Worm (Caenorhabditis elegans) whole organism, early embryonic: Measurements from ENCODE around the gene lgc-11.

Experiments used
- B0310.2 ChIP-seq: sonication (generic microtip); optimal IDR thresholded peaks from 2 replicates; lab custom pipeline; 2016; ENCODE audit warnings: mild to moderate bottlenecking, missing genetic modification characterization, missing compliant biosample characterization
- F13C5.2 ChIP-seq: sonication (generic microtip); optimal IDR thresholded peaks from 2 replicates; lab custom pipeline; 2017; ENCODE audit warnings: mild to moderate bottlenecking, missing genetic modification characterization, inconsistent platforms, missing compliant biosample characterization
- aly-1 ChIP-seq: sonication (generic microtip); optimal IDR thresholded peaks from 2 replicates; lab custom pipeline; 2016; ENCODE audit warnings: missing genetic modification characterization, missing compliant biosample characterization
- ama-1 ChIP-seq: fragments of 150-350 bp; optimal IDR thresholded peaks from 2 replicates; lab custom pipeline; 2014
- ceh-13 ChIP-seq: fragments of 200-800 bp; sonication (Bioruptor generic); optimal IDR thresholded peaks from 2 replicates; lab custom pipeline; 2018; ENCODE audit warnings: mild to moderate bottlenecking, missing genetic modification characterization, missing compliant biosample characterization
- ceh-36 ChIP-seq: sonication (generic microtip); optimal IDR thresholded peaks from 2 replicates; lab custom pipeline; 2016; ENCODE audit warnings: missing genetic modification characterization, inconsistent platforms, missing compliant biosample characterization
- ets-7 ChIP-seq: sonication (generic microtip); optimal IDR thresholded peaks from 2 replicates; lab custom pipeline; 2016; ENCODE audit warnings: missing genotype, missing genetic modification characterization, missing compliant biosample characterization
- flt-1 ChIP-seq: fragments of 200-800 bp; sonication (Bioruptor generic); IDR thresholded peaks from 2 replicates; pipeline ENCODE4 v1.3.6; 2022; ENCODE audit warnings: missing genetic modification characterization, missing compliant biosample characterization
- hmbx-1 ChIP-seq: sonication (generic microtip); optimal IDR thresholded peaks from 2 replicates; lab custom pipeline; 2016; ENCODE audit warnings: mild to moderate bottlenecking, missing genetic modification characterization, missing compliant biosample characterization
- hmg-4 ChIP-seq: fragments of 200-800 bp; sonication (Bioruptor generic); optimal IDR thresholded peaks from 2 replicates; lab custom pipeline; 2018; ENCODE audit warnings: mild to moderate bottlenecking, missing genetic modification characterization, missing compliant biosample characterization
- hnd-1 ChIP-seq: sonication (generic microtip); optimal IDR thresholded peaks from 2 replicates; lab custom pipeline; 2016; ENCODE audit warnings: missing genetic modification characterization, missing compliant biosample characterization
- pes-1 ChIP-seq: fragments of 200-800 bp; sonication (Bioruptor generic); IDR thresholded peaks from 2 replicates; pipeline ENCODE4 v1.3.6; 2022; ENCODE audit warnings: missing genetic modification reagents, missing genetic modification characterization, missing compliant biosample characterization
- scrt-1 ChIP-seq: fragments of 200-800 bp; sonication (Bioruptor generic); IDR thresholded peaks from 2 replicates; pipeline ENCODE4 v1.3.6; 2022; ENCODE audit warnings: missing genetic modification characterization, missing compliant biosample characterization
- sea-1 ChIP-seq: fragments of 200-800 bp; sonication (Bioruptor generic); conservative IDR thresholded peaks from 2 replicates; pipeline ENCODE4 v1.3.6; 2022; ENCODE audit warnings: missing genetic modification characterization, missing compliant biosample characterization
- tbx-11 ChIP-seq: fragments of 200-800 bp; sonication (Bioruptor generic); IDR thresholded peaks from 2 replicates; pipeline ENCODE4 v1.3.6; 2022; ENCODE audit warnings: missing genetic modification characterization, missing compliant biosample characterization
- tbx-37 ChIP-seq: fragments of 200-800 bp; sonication (Bioruptor generic); conservative IDR thresholded peaks from 2 replicates; pipeline ENCODE4 v1.3.6; 2022; ENCODE audit warnings: missing genetic modification reagents, missing genetic modification characterization, missing compliant biosample characterization
- tra-4 ChIP-seq: sonication (generic microtip); optimal IDR thresholded peaks from 2 replicates; lab custom pipeline; 2017; ENCODE audit warnings: missing genetic modification characterization, missing compliant biosample characterization

lgc-11 gene

ce11 chrX:7523799-7524198 lies 17.4 kb upstream of the lgc-11 start:
- no peak for TF ChIP-seq ets-7 (tag; lab: Kevin White, UChicago)
- TF ChIP-seq flt-1 (GFP tag; lab: Robert Waterston, UW) = no peak
- TF ChIP-seq tra-4 = no peak
- TF ChIP-seq tbx-37 = no peak
- TF ChIP-seq ama-1 (lab: Kevin White, UChicago) = no peak
- TF ChIP-seq tbx-11 (GFP tag; lab: Robert Waterston, UW) = no peak
- no peak for TF ChIP-seq B0310.2 (tag; lab: Kevin White, UChicago)
- TF ChIP-seq hmg-4 (GFP tag; lab: Kevin White, UChicago) = no peak
- TF ChIP-seq ceh-13 (GFP tag; lab: Kevin White, UChicago) = no peak
- no peak for TF ChIP-seq F13C5.2 (tag; lab: Kevin White, UChicago)
- TF ChIP-seq scrt-1 (GFP tag; lab: Robert Waterston, UW) = no peak
- no peak for TF ChIP-seq sea-1 (GFP tag; lab: Robert Waterston, UW)

- no peak for TF ChIP-seq sea-1 (GFP tag; lab: Robert Waterston, UW)
- no peak for TF ChIP-seq aly-1 (tag; lab: Kevin White, UChicago)
- TF ChIP-seq scrt-1 (GFP tag; lab: Robert Waterston, UW) = 0 out of 2 replicates have a peak, but pooled peaks have one; percentile 40
- TF ChIP-seq ets-7 (tag; lab: Kevin White, UChicago) = no peak
- no peak for TF ChIP-seq flt-1 (GFP tag; lab: Robert Waterston, UW)
These were observed 16.2 kb upstream of the lgc-11 start for ce11 chrX:7522595-7522994.

- no peak for TF ChIP-seq hmbx-1
- no peak for TF ChIP-seq ceh-13 (GFP tag; lab: Kevin White, UChicago)
- TF ChIP-seq tbx-37 = no peak
- no peak for TF ChIP-seq tra-4
- no peak for TF ChIP-seq scrt-1 (GFP tag; lab: Robert Waterston, UW)
- TF ChIP-seq flt-1 (GFP tag; lab: Robert Waterston, UW) = no peak
- TF ChIP-seq B0310.2 (tag; lab: Kevin White, UChicago) = no peak
- no peak for TF ChIP-seq aly-1 (tag; lab: Kevin White, UChicago)
- TF ChIP-seq pes-1 (GFP tag; lab: Robert Waterston, UW) = no peak
- TF ChIP-seq tbx-11 (GFP tag; lab: Robert Waterston, UW) = no peak
- TF ChIP-seq ets-7 (tag; lab: Kevin White, UChicago) = no peak
- TF ChIP-seq ceh-36 = no peak
- TF ChIP-seq ama-1 (lab: Kevin White, UChicago) = no peak
- TF ChIP-seq hnd-1 (tag; lab: Kevin White, UChicago) = no peak
- TF ChIP-seq hmg-4 (GFP tag; lab: Kevin White, UChicago) = no peak
- TF ChIP-seq F13C5.2 (tag; lab: Kevin White, UChicago) = no peak
- TF ChIP-seq sea-1 (GFP tag; lab: Robert Waterston, UW) = no peak
These were observed 13.1 kb upstream of the lgc-11 start, which contains the start of gene chts-1 for ce11 chrX:7519569-7519968. chts-1 (minus strand) TSS chrX:7519669.

- TF ChIP-seq aly-1 (tag; lab: Kevin White, UChicago) = no peak
These were observed 6.3 kb upstream of the lgc-11 start for ce11 chrX:7512714-7513113.

- TF ChIP-seq ceh-13 (GFP tag; lab: Kevin White, UChicago) (no peak), flt-1 (GFP tag; lab: Robert Waterston, UW) (0 out of 2 replicates have a peak, but pooled peaks have one; percentile 39)
These were observed 708 bp upstream of the lgc-11 start for ce11 chrX:7507141-7507540.

- no peak for TF ChIP-seq hmg-4 (GFP tag; lab: Kevin White, UChicago)
- no peak for TF ChIP-seq hmbx-1
- TF ChIP-seq ceh-13 (GFP tag; lab: Kevin White, UChicago) = no peak
- TF ChIP-seq F13C5.2 (tag; lab: Kevin White, UChicago) = no peak
- TF ChIP-seq scrt-1 (GFP tag; lab: Robert Waterston, UW) = no peak
- TF ChIP-seq flt-1 (GFP tag; lab: Robert Waterston, UW) = no peak
- no peak for TF ChIP-seq ets-7 (tag; lab: Kevin White, UChicago)
These were observed 3.6 kb downstream of the lgc-11 start, which contains the start of gene F48E3.6 for ce11 chrX:7502807-7503206. F48E3.6 (minus strand) TSS chrX:7502907.

ce11 chrX:7500970-7501369 lies 5.5 kb downstream of the lgc-11 start, which contains the start of gene uggt-1:
uggt-1 (minus strand) TSS chrX:7500982.
- TF ChIP-seq sea-1 (GFP tag; lab: Robert Waterston, UW) (peak; percentile 71), ama-1 (lab: Kevin White, UChicago) (no peak), tbx-37 (no peak), ceh-36 (peak; percentile 64), flt-1 (GFP tag; lab: Robert Waterston, UW) (peak; percentile 26; the same call in 1 of the 2 replicates), tbx-11 (GFP tag; lab: Robert Waterston, UW) (no peak), B0310.2 (tag; lab: Kevin White, UChicago) (no peak), tra-4 (no peak), pes-1 (GFP tag; lab: Robert Waterston, UW) (no peak), aly-1 (tag; lab: Kevin White, UChicago) (no peak), ceh-13 (GFP tag; lab: Kevin White, UChicago) (no peak), scrt-1 (GFP tag; lab: Robert Waterston, UW) (no peak), hmg-4 (GFP tag; lab: Kevin White, UChicago) (peak; percentile 83), hnd-1 (tag; lab: Kevin White, UChicago) (no peak), F13C5.2 (tag; lab: Kevin White, UChicago) (peak; percentile 85), ets-7 (tag; lab: Kevin White, UChicago) (no peak), hmbx-1 (no peak)

- TF ChIP-seq ets-7 (tag; lab: Kevin White, UChicago) (no peak), pes-1 (GFP tag; lab: Robert Waterston, UW) (no peak), scrt-1 (GFP tag; lab: Robert Waterston, UW) (no peak), tbx-37 (no peak), hmg-4 (GFP tag; lab: Kevin White, UChicago) (no peak), ama-1 (lab: Kevin White, UChicago) (no peak), hmbx-1 (no peak), ceh-36 (no peak), hnd-1 (tag; lab: Kevin White, UChicago) (no peak), sea-1 (GFP tag; lab: Robert Waterston, UW) (no peak), tra-4 (no peak)
These were observed 10.9 kb downstream of the lgc-11 start, which contains the start of gene try-14 for ce11 chrX:7495491-7495890. try-14 (minus strand) TSS chrX:7495591.
